Worm (Caenorhabditis elegans) whole organism, early embryonic: Measurements from ENCODE around the gene sucg-1.

Source experiments
- B0310.2 ChIP-seq: sonication (generic microtip); optimal IDR thresholded peaks from 2 replicates; lab custom pipeline; 2016; ENCODE audit warnings: mild to moderate bottlenecking, missing genetic modification characterization, missing compliant biosample characterization
- F13C5.2 ChIP-seq: sonication (generic microtip); optimal IDR thresholded peaks from 2 replicates; lab custom pipeline; 2017; ENCODE audit warnings: mild to moderate bottlenecking, missing genetic modification characterization, inconsistent platforms, missing compliant biosample characterization
- aly-1 ChIP-seq: sonication (generic microtip); optimal IDR thresholded peaks from 2 replicates; lab custom pipeline; 2016; ENCODE audit warnings: missing genetic modification characterization, missing compliant biosample characterization
- ama-1 ChIP-seq: fragments of 150-350 bp; optimal IDR thresholded peaks from 2 replicates; lab custom pipeline; 2014
- ceh-13 ChIP-seq: fragments of 200-800 bp; sonication (Bioruptor generic); optimal IDR thresholded peaks from 2 replicates; lab custom pipeline; 2018; ENCODE audit warnings: mild to moderate bottlenecking, missing genetic modification characterization, missing compliant biosample characterization
- ceh-36 ChIP-seq: sonication (generic microtip); optimal IDR thresholded peaks from 2 replicates; lab custom pipeline; 2016; ENCODE audit warnings: missing genetic modification characterization, inconsistent platforms, missing compliant biosample characterization
- ets-7 ChIP-seq: sonication (generic microtip); optimal IDR thresholded peaks from 2 replicates; lab custom pipeline; 2016; ENCODE audit warnings: missing genotype, missing genetic modification characterization, missing compliant biosample characterization
- flt-1 ChIP-seq: fragments of 200-800 bp; sonication (Bioruptor generic); IDR thresholded peaks from 2 replicates; pipeline ENCODE4 v1.3.6; 2022; ENCODE audit warnings: missing genetic modification characterization, missing compliant biosample characterization
- hmbx-1 ChIP-seq: sonication (generic microtip); optimal IDR thresholded peaks from 2 replicates; lab custom pipeline; 2016; ENCODE audit warnings: mild to moderate bottlenecking, missing genetic modification characterization, missing compliant biosample characterization
- hmg-4 ChIP-seq: fragments of 200-800 bp; sonication (Bioruptor generic); optimal IDR thresholded peaks from 2 replicates; lab custom pipeline; 2018; ENCODE audit warnings: mild to moderate bottlenecking, missing genetic modification characterization, missing compliant biosample characterization
- hnd-1 ChIP-seq: sonication (generic microtip); optimal IDR thresholded peaks from 2 replicates; lab custom pipeline; 2016; ENCODE audit warnings: missing genetic modification characterization, missing compliant biosample characterization
- pes-1 ChIP-seq: fragments of 200-800 bp; sonication (Bioruptor generic); IDR thresholded peaks from 2 replicates; pipeline ENCODE4 v1.3.6; 2022; ENCODE audit warnings: missing genetic modification reagents, missing genetic modification characterization, missing compliant biosample characterization
- scrt-1 ChIP-seq: fragments of 200-800 bp; sonication (Bioruptor generic); IDR thresholded peaks from 2 replicates; pipeline ENCODE4 v1.3.6; 2022; ENCODE audit warnings: missing genetic modification characterization, missing compliant biosample characterization
- sea-1 ChIP-seq: fragments of 200-800 bp; sonication (Bioruptor generic); conservative IDR thresholded peaks from 2 replicates; pipeline ENCODE4 v1.3.6; 2022; ENCODE audit warnings: missing genetic modification characterization, missing compliant biosample characterization
- tbx-11 ChIP-seq: fragments of 200-800 bp; sonication (Bioruptor generic); IDR thresholded peaks from 2 replicates; pipeline ENCODE4 v1.3.6; 2022; ENCODE audit warnings: missing genetic modification characterization, missing compliant biosample characterization
- tbx-37 ChIP-seq: fragments of 200-800 bp; sonication (Bioruptor generic); conservative IDR thresholded peaks from 2 replicates; pipeline ENCODE4 v1.3.6; 2022; ENCODE audit warnings: missing genetic modification reagents, missing genetic modification characterization, missing compliant biosample characterization
- tra-4 ChIP-seq: sonication (generic microtip); optimal IDR thresholded peaks from 2 replicates; lab custom pipeline; 2017; ENCODE audit warnings: missing genetic modification characterization, missing compliant biosample characterization

Gene sucg-1

DNA sequence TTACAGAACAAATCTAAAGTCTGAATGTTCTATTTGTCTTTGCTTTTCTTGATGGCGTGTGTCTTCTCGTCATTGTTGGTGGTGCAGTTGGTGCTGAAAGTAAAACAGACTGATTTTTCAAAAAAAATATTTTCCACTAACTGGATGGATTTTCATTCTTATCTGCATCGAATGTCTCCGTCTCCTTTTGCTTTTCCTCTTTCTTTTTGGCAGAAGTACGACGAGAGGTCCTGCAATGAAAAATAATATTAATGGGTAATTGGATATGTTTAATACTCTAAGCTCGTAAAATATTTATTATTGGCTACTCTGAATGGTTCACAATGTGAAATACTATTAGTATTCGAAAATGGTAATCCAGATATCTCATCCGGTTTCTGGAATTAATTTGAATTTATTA, 31.4 kb downstream of the sucg-1 start, which contains the start of gene del-7:
TSS of gene del-7 (plus strand) at position 301 of the 400 bp plus-strand sequence.
- no peak for TF ChIP-seq B0310.2 (tag; lab: Kevin White, UChicago)
- TF ChIP-seq F13C5.2, result no peak
- no peak for TF ChIP-seq scrt-1 (GFP tag; lab: Robert Waterston, UW)
- TF ChIP-seq ceh-36, result no peak
- no peak for TF ChIP-seq hmbx-1 (tag; lab: Kevin White, UChicago)
- no peak for TF ChIP-seq ets-7 (tag; lab: Kevin White, UChicago)
- TF ChIP-seq hnd-1, result no peak
- TF ChIP-seq ceh-13 (GFP tag; lab: Kevin White, UChicago), result no peak
- no peak for TF ChIP-seq hmg-4
- no peak for TF ChIP-seq tbx-37 (GFP tag; lab: Robert Waterston, UW)
- no peak for TF ChIP-seq sea-1
- TF ChIP-seq pes-1, result no peak
- TF ChIP-seq ama-1 (lab: Kevin White, UChicago), result no peak
- TF ChIP-seq aly-1 (tag; lab: Kevin White, UChicago), result no peak
- no peak for TF ChIP-seq flt-1 (GFP tag; lab: Robert Waterston, UW)

DNA sequence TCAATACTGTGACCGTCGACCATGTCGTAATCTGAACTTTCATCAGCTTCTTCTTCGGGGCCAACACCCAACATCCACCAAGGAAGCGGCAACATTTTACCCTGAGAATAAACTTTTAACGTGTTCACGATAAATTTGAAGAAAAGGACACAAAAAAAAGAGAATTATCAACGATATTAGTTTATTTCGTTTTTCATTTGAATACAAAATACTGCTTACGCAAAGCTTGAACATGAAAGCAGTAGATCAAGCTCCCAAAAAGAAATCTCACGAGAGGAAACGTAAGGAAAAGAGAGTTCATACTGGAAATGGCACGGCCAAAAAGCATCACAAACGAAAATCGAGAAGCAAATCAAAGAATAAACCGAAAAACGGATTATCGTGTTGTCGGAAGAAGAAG, 35.0 kb downstream of the sucg-1 start, which contains the start of the genes C46A5.6 and C46A5.1:
TSS of gene C46A5.6 (minus strand) at position 101 of the 400 bp plus-strand sequence.
TSS of gene C46A5.1 (plus strand) at position 184 of the 400 bp plus-strand sequence.
- no peak for TF ChIP-seq ets-7 (tag; lab: Kevin White, UChicago)
- no peak for TF ChIP-seq F13C5.2
- TF ChIP-seq pes-1, result no peak
- TF ChIP-seq tbx-11 (GFP tag; lab: Robert Waterston, UW), result no peak

DNA sequence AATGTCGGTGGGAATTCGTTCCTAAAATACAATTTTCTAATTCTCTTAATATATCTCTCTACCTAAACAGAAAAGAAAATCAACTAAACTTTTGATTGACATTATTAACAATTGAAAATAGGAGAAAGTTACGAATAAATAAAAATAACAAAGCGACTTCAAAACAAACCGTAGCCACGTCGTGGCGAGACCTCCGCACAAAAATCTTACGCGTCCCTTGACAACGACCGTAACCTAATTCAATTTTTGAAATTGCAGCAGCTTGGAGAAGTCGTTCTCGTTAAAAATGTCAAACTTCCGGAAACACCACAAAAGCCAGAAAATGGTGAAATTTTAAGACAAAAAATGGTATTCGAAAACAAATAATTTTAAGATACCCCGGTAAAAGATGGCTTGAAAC, 35.6 kb downstream of the sucg-1 start:
- TF ChIP-seq sea-1, result no peak
- no peak for TF ChIP-seq aly-1 (tag; lab: Kevin White, UChicago)
- no peak for TF ChIP-seq ets-7 (tag; lab: Kevin White, UChicago)
- TF ChIP-seq flt-1 (GFP tag; lab: Robert Waterston, UW), result no peak
- TF ChIP-seq tbx-37 (GFP tag; lab: Robert Waterston, UW), result no peak
- TF ChIP-seq tbx-11 (GFP tag; lab: Robert Waterston, UW), result no peak
- no peak for TF ChIP-seq F13C5.2
- TF ChIP-seq hmg-4, result no peak
- TF ChIP-seq hnd-1, result no peak
- no peak for TF ChIP-seq scrt-1 (GFP tag; lab: Robert Waterston, UW)
- no peak for TF ChIP-seq ceh-36
- no peak for TF ChIP-seq hmbx-1 (tag; lab: Kevin White, UChicago)
- TF ChIP-seq tra-4, result no peak
- TF ChIP-seq ceh-13 (GFP tag; lab: Kevin White, UChicago), result no peak
- no peak for TF ChIP-seq B0310.2 (tag; lab: Kevin White, UChicago)
- no peak for TF ChIP-seq pes-1
- TF ChIP-seq ama-1 (lab: Kevin White, UChicago), result no peak

DNA sequence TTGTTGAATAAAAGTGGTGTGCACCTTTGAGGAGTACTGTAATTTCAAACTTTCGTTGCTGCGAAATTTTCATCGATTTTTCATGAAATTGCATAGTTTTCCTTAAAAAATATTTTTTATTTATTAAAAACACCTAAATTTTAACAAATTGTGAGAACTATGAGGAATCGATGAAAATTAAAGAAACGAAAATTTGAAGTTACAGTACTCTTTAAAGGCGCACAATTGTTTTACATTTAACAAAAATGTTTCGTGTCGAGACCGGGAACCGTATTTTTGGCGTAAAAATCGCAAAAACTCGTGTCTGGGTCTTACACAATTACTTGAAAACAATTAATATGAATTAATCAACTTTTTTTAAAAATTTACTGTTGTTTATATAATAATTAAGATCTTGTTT, 41.4 kb downstream of the sucg-1 start, which contains the start of gene rdl-1:
TSS of gene rdl-1 (minus strand) at position 101 of the 400 bp plus-strand sequence.
- no peak for TF ChIP-seq ceh-36
- TF ChIP-seq tbx-11 (GFP tag; lab: Robert Waterston, UW), result no peak
- TF ChIP-seq B0310.2 (tag; lab: Kevin White, UChicago), result no peak
- no peak for TF ChIP-seq F13C5.2

DNA sequence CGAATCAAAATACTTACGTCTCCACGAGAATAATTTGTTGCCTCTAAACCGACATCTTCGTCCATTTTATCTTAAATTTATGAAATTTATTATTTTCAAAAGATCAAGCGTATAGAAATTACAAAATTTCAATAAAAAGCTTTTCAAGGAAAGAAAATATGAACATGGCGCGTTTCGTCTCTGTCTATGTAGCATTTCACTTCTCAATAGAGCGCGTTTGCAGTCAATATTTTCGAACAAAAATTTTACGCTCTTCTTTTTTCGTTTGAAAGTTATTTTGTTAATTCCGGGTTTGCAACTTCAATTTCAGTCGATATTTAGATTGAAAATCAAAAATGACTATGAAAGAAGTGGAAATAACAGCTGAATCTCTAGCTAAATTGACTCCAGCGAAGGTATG, 45.5 kb downstream of the sucg-1 start, which contains the start of the genes hcf-1 and swd-2.2:
TSS of gene hcf-1 (minus strand) at position 70 of the 400 bp plus-strand sequence.
TSS of gene swd-2.2 (plus strand) at position 206 of the 400 bp plus-strand sequence.
- TF ChIP-seq B0310.2 (tag; lab: Kevin White, UChicago) (no peak), flt-1 (GFP tag; lab: Robert Waterston, UW) (no peak), F13C5.2 (no peak), hmg-4 (no peak), ets-7 (tag; lab: Kevin White, UChicago) (no peak), hmbx-1 (tag; lab: Kevin White, UChicago) (no peak), sea-1 (no peak), hnd-1 (no peak), aly-1 (tag; lab: Kevin White, UChicago) (no peak), scrt-1 (GFP tag; lab: Robert Waterston, UW) (no peak), pes-1 (no peak), tbx-11 (GFP tag; lab: Robert Waterston, UW) (no peak), ceh-13 (GFP tag; lab: Kevin White, UChicago) (no peak), tbx-37 (GFP tag; lab: Robert Waterston, UW) (no peak), ceh-36 (no peak), ama-1 (lab: Kevin White, UChicago) (no peak), tra-4 (no peak)

DNA sequence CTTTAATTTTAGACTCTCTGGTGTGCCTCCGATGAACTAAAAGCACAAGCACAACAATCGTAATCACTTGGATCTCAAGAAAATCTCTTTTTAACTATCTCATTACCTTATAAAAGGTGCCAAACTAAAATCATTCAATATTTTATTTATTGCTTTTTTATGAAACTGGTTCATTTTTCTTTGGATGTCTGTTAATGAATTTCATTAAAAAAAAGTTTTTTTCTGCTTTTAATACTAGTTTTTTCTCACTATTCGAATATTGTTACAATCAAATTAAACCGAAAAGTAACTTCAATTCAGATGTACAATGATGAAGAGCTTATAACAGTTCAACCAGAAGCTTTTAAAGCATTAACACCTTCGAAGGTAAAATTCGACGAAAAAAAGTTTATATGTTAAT, 47.0 kb downstream of the sucg-1 start, which contains the start of gene swd-2.1:
TSS of gene swd-2.1 (plus strand) at position 301 of the 400 bp plus-strand sequence.
- TF ChIP-seq hmg-4, result no peak
- no peak for TF ChIP-seq hnd-1
- no peak for TF ChIP-seq B0310.2 (tag; lab: Kevin White, UChicago)
- TF ChIP-seq F13C5.2, result no peak

DNA sequence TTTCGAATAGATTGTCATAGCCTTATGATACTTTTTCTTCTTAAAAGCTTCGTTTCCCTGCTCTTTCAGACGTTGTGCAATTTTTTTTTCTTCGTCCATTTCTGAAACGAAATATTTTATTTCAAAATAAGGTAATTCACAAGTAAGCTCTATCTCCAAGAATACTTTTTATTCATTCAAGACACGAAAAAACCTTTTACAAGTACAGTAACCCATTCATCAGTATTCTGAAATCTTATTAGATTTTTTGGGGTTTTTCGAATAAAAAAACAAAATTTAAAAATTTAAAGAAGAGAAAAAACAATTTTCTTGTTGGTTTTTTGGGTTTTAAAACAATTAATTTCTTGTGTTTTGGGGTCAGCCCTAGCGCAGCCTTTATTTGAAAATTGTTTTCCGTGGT, 50.2 kb downstream of the sucg-1 start, which contains the start of gene rpap-3:
TSS of gene rpap-3 (minus strand) at position 101 of the 400 bp plus-strand sequence.
- TF ChIP-seq flt-1 (GFP tag; lab: Robert Waterston, UW), result no peak
- no peak for TF ChIP-seq tra-4
- TF ChIP-seq tbx-11 (GFP tag; lab: Robert Waterston, UW), result no peak
- no peak for TF ChIP-seq F13C5.2
- TF ChIP-seq aly-1 (tag; lab: Kevin White, UChicago), result no peak
- TF ChIP-seq ceh-13 (GFP tag; lab: Kevin White, UChicago), result no peak
- no peak for TF ChIP-seq ets-7 (tag; lab: Kevin White, UChicago)
- no peak for TF ChIP-seq ceh-36
- TF ChIP-seq scrt-1 (GFP tag; lab: Robert Waterston, UW), result no peak
- no peak for TF ChIP-seq B0310.2 (tag; lab: Kevin White, UChicago)
- TF ChIP-seq pes-1, result no peak
- no peak for TF ChIP-seq hmg-4
- TF ChIP-seq hnd-1, result no peak
- no peak for TF ChIP-seq ama-1 (lab: Kevin White, UChicago)
- no peak for TF ChIP-seq sea-1
- TF ChIP-seq hmbx-1 (tag; lab: Kevin White, UChicago), result no peak
